Worm (Caenorhabditis elegans): ENCODE measurements around the gene spch-1.

spch-1 gene

ce11 chrIV:10066456-10066855 lies 44.9 kb downstream of the spch-1 start:
- TF ChIP-seq tab-1 (GFP tag; IDR thresholded peaks at IDR 0.05) (no peak), T22C8.4 (GFP tag; IDR thresholded peaks at IDR 0.05) (no peak), ztf-29 (GFP tag; IDR thresholded peaks at IDR 0.05) (no peak), flt-1 (GFP tag; IDR thresholded peaks at IDR 0.05) (no peak), med-1 (GFP tag; optimal IDR thresholded peaks at IDR 0.05; ENCODE audit: insufficient read depth) (no peak), ref-1 (GFP tag; conservative IDR thresholded peaks at IDR 0.05) (no peak)

- TF ChIP-seq T22C8.4 (GFP tag; IDR thresholded peaks at IDR 0.05) (no peak), med-1 (GFP tag; optimal IDR thresholded peaks at IDR 0.05; ENCODE audit: insufficient read depth) (no peak), ref-1 (GFP tag; conservative IDR thresholded peaks at IDR 0.05) (no peak), ztf-29 (GFP tag; IDR thresholded peaks at IDR 0.05) (no peak), flt-1 (GFP tag; IDR thresholded peaks at IDR 0.05) (no peak), tab-1 (GFP tag; IDR thresholded peaks at IDR 0.05) (no peak), klf-2 (GFP tag; conservative IDR thresholded peaks at IDR 0.05) (no peak), ztf-23 (GFP tag; IDR thresholded peaks at IDR 0.05) (no peak), cog-1 (tag; optimal IDR thresholded peaks at IDR 0.05) (no peak)
These were observed 46.2 kb downstream of the spch-1 start for ce11 chrIV:10065159-10065558.

- TF ChIP-seq ref-1 (GFP tag; conservative IDR thresholded peaks at IDR 0.05) (no peak), klf-2 (GFP tag; conservative IDR thresholded peaks at IDR 0.05) (no peak), cog-1 (tag; optimal IDR thresholded peaks at IDR 0.05) (no peak), tab-1 (GFP tag; IDR thresholded peaks at IDR 0.05) (no peak), flt-1 (GFP tag; IDR thresholded peaks at IDR 0.05) (no peak), med-1 (GFP tag; optimal IDR thresholded peaks at IDR 0.05; ENCODE audit: insufficient read depth) (no peak), ztf-23 (GFP tag; IDR thresholded peaks at IDR 0.05) (no peak), ztf-29 (GFP tag; IDR thresholded peaks at IDR 0.05) (no peak), T22C8.4 (GFP tag; IDR thresholded peaks at IDR 0.05) (no peak)
These were observed 47.4 kb downstream of the spch-1 start for ce11 chrIV:10063941-10064340.

ce11 chrIV:10062728-10063127 lies 48.6 kb downstream of the spch-1 start, which contains the start of gene ipla-7:
TSS of gene ipla-7 (minus strand) at chrIV:10062849.
- TF ChIP-seq flt-1 (GFP tag; IDR thresholded peaks at IDR 0.05) (no peak), ztf-29 (GFP tag; IDR thresholded peaks at IDR 0.05) (no peak), klf-2 (GFP tag; conservative IDR thresholded peaks at IDR 0.05) (no peak)
